Worm (Caenorhabditis elegans) whole organism, L1 larva: Measurements from ENCODE around the gene W03H9.2.

ENCODE experiments used
- ama-1 ChIP-seq: fragments of 150-350 bp; optimal IDR thresholded peaks from 2 replicates; lab custom pipeline; 2014
- lin-13 ChIP-seq: fragments of 150-350 bp; optimal IDR thresholded peaks from 2 replicates; lab custom pipeline; 2014; ENCODE audit warnings: missing biosample characterization, missing genetic modification reagents, missing genetic modification characterization
- lin-35 ChIP-seq, 2 experiments: fragments of 150-350 bp; optimal IDR thresholded peaks; 2 replicates each; lab custom pipeline; 2014; ENCODE audit warnings: missing biosample characterization in 2 of 2, missing genetic modification characterization in 2 of 2, missing genetic modification reagents in 2 of 2
- mdl-1 ChIP-seq, 2 experiments: fragments of 150-350 bp; optimal IDR thresholded peaks; 2 replicates each; lab custom pipeline; 2014 to 2017; ENCODE audit warnings: missing biosample characterization in 2 of 2, missing genetic modification characterization in 2 of 2, inconsistent platforms in 1 of 2
- pag-3 ChIP-seq: sonication (generic microtip); optimal IDR thresholded peaks from 2 replicates; lab custom pipeline; 2017; ENCODE audit warnings: missing genetic modification characterization, mild to moderate bottlenecking, missing compliant biosample characterization, antibody characterized with exemption, borderline replicate concordance; ENCODE audit not compliant: insufficient read depth
- snpc-4 ChIP-seq: fragments of 150-350 bp; optimal IDR thresholded peaks from 2 replicates; lab custom pipeline; 2014; ENCODE audit warnings: missing biosample characterization, missing genetic modification characterization
- sox-4 ChIP-seq: sonication (generic microtip); optimal IDR thresholded peaks from 2 replicates; lab custom pipeline; 2016; ENCODE audit warnings: missing genetic modification characterization, missing compliant biosample characterization
- tbx-2 ChIP-seq: sonication (generic microtip); optimal IDR thresholded peaks from 2 replicates; lab custom pipeline; 2016; ENCODE audit warnings: missing genetic modification characterization, missing compliant biosample characterization
- unc-86 ChIP-seq: sonication (generic microtip); optimal IDR thresholded peaks from 2 replicates; lab custom pipeline; 2016; ENCODE audit warnings: missing genetic modification characterization, missing compliant biosample characterization
- zag-1 ChIP-seq: fragments of 150-350 bp; optimal IDR thresholded peaks from 2 replicates; lab custom pipeline; 2014; ENCODE audit warnings: missing biosample characterization, missing genetic modification characterization

DNA sequence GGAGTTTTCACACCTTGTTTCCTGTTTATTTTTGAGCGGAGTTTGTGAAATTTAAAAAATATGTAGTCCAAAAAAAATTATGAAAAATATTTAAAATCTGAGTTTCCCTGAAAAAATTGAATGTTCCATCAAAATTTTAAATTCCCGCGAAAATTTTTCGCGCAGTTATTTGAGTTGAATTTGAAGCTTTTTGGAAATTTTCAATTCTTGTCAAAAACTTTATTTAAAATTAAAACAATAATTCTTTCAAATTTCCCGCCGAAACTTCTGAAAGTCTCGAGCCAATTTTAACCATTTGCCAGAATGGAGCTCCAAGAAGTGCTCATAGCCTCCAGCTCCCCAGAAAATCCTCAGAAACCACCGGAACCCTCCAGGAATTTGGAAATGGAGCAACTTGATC is 39.2 kb downstream of the W03H9.2 start, which contains the start of gene gur-4:
- TF ChIP-seq snpc-4 (no peak), lin-13 (GFP tag; lab: Kevin White, UChicago) (no peak), pag-3 (tag; lab: Kevin White, UChicago) (no peak), ama-1 (no peak), sox-4 (tag; lab: Kevin White, UChicago) (no peak), zag-1 (tag; lab: Kevin White, UChicago) (no peak), lin-35 (GFP tag; optimal IDR thresholded peaks at IDR 0.05; lab: Kevin White, UChicago) (no peak), unc-86 (tag; lab: Kevin White, UChicago) (no peak), tbx-2 (tag; lab: Kevin White, UChicago) (no peak), mdl-1 (tag; optimal IDR thresholded peaks at IDR 0.05; lab: Kevin White, UChicago) (no peak)
